Fruit fly (Drosophila melanogaster): ENCODE data around the gene Ude.
A peak's percentile ranks its signal among the peaks of the same experiment; 100 is the strongest.

Ude gene

dm6 chr3R:24753561-24754027 lies 45.9 kb downstream of the Ude start, which contains the start of gene asp (continued):
- peak; percentile 56 for TF ChIP-seq CG15514 (GFP tag; optimal IDR thresholded peaks at IDR 0.05)
- no peak for TF ChIP-seq CG10543 (GFP tag; optimal IDR thresholded peaks at IDR 0.05)
- peak; percentile 76 for TF ChIP-seq unc-4 (GFP tag; IDR thresholded peaks at IDR 0.05; ENCODE audit: partially characterized antibody)
- no peak for TF ChIP-seq bsh (GFP tag; optimal IDR thresholded peaks at IDR 0.05)
- no peak for TF ChIP-seq CG11085 (GFP tag; IDR thresholded peaks at IDR 0.05)
- peak; percentile 57 for TF ChIP-seq phol (tag; optimal IDR thresholded peaks at IDR 0.05)
- no peak for TF ChIP-seq CG16815 (GFP tag; optimal IDR thresholded peaks at IDR 0.05)
- TF ChIP-seq CG13624 (GFP tag; optimal IDR thresholded peaks at IDR 0.05): no peak
- TF ChIP-seq unpg (GFP tag; optimal IDR thresholded peaks at IDR 0.05): no peak
- TF ChIP-seq run (tag; optimal IDR thresholded peaks at IDR 0.05): no peak
- TF ChIP-seq CG30403 (GFP tag; optimal IDR thresholded peaks at IDR 0.05): peak; percentile 52
- TF ChIP-seq ATbp (GFP tag; optimal IDR thresholded peaks at IDR 0.05): no peak
- no peak for TF ChIP-seq CG6689 (GFP tag; IDR thresholded peaks at IDR 0.05)
- no peak for TF ChIP-seq gcm2 (GFP tag; optimal IDR thresholded peaks at IDR 0.05)
- no peak for TF ChIP-seq Jarid2 (GFP tag; optimal IDR thresholded peaks at IDR 0.05)
- peak; percentile 78; the same call in 2 of the 3 replicates for TF ChIP-seq mld (GFP tag; IDR thresholded peaks at IDR 0.05; ENCODE audit: partially characterized antibody)
- peak; percentile 24 for TF ChIP-seq CG8924 (tag; optimal IDR thresholded peaks at IDR 0.05)
- TF ChIP-seq CG10267 (tag; optimal IDR thresholded peaks at IDR 0.05): no peak
- TF ChIP-seq HmgZ (tag; optimal IDR thresholded peaks at IDR 0.05): no peak
- TF ChIP-seq Optix (GFP tag; IDR thresholded peaks at IDR 0.05): no peak
- TF ChIP-seq Ets97D (GFP tag; optimal IDR thresholded peaks at IDR 0.05): peak; percentile 39
- TF ChIP-seq CG1529 (GFP tag; optimal IDR thresholded peaks at IDR 0.05): no peak
- no peak for TF ChIP-seq dan (GFP tag; IDR thresholded peaks at IDR 0.05)
- TF ChIP-seq MBD-R2 (GFP tag; IDR thresholded peaks at IDR 0.05): peak; percentile 25; the same call in 1 of the 2 replicates
- peak; percentile 74 for TF ChIP-seq inv (GFP tag; IDR thresholded peaks at IDR 0.05; ENCODE audit: partially characterized antibody)
- TF ChIP-seq Dref (GFP tag; IDR thresholded peaks at IDR 0.05): peak; percentile 93
- no peak for TF ChIP-seq esg (GFP tag; conservative IDR thresholded peaks at IDR 0.05)
- TF ChIP-seq CG14441 (GFP tag; IDR thresholded peaks at IDR 0.05): no peak
- peak; percentile 54 for TF ChIP-seq nmo (GFP tag; optimal IDR thresholded peaks at IDR 0.05)
- TF ChIP-seq knrl (GFP tag; IDR thresholded peaks at IDR 0.05; ENCODE audit: partially characterized antibody): peak; percentile 82
- TF ChIP-seq Opbp (GFP tag; IDR thresholded peaks at IDR 0.05; ENCODE audit: partially characterized antibody): peak; percentile 76; the same call in 2 of the 3 replicates
- no peak for TF ChIP-seq CG2120 (GFP tag; optimal IDR thresholded peaks at IDR 0.05)
- peak; percentile 96 for TF ChIP-seq Dp (GFP tag; optimal IDR thresholded peaks at IDR 0.05)
- TF ChIP-seq CG17802 (tag; optimal IDR thresholded peaks at IDR 0.05): peak; percentile 98
- TF ChIP-seq Chrac-16 (GFP tag; optimal IDR thresholded peaks at IDR 0.05): peak; percentile 27
- TF ChIP-seq Abd-B (GFP tag; optimal IDR thresholded peaks at IDR 0.05): peak; percentile 26
- no peak for TF ChIP-seq seq (GFP tag; IDR thresholded peaks at IDR 0.05)
- no peak for TF ChIP-seq Hey (tag; optimal IDR thresholded peaks at IDR 0.05)
- peak; percentile 85 for TF ChIP-seq Scr (GFP tag; IDR thresholded peaks at IDR 0.05; ENCODE audit: partially characterized antibody)
- TF ChIP-seq Blimp-1 (GFP tag; optimal IDR thresholded peaks at IDR 0.05): peak; percentile 35
- no peak for TF ChIP-seq CG5180 (GFP tag; optimal IDR thresholded peaks at IDR 0.05)
- no peak for TF ChIP-seq ken (GFP tag; IDR thresholded peaks at IDR 0.05)
- no peak for TF ChIP-seq CG10209 (GFP tag; optimal IDR thresholded peaks at IDR 0.05)
- no peak for TF ChIP-seq CG12299 (tag; optimal IDR thresholded peaks at IDR 0.05)
- no peak for TF ChIP-seq CG8089 (GFP tag; optimal IDR thresholded peaks at IDR 0.05)
- no peak for TF ChIP-seq Lim3 (GFP tag; IDR thresholded peaks at IDR 0.05)
- no peak for TF ChIP-seq CG31441 (GFP tag; IDR thresholded peaks at IDR 0.05)
- TF ChIP-seq row (GFP tag; IDR thresholded peaks at IDR 0.05): peak; percentile 67
- TF ChIP-seq lola (GFP tag; optimal IDR thresholded peaks at IDR 0.05): no peak

Data from whole organism, embryonic.